Worm (Caenorhabditis elegans) whole organism, L1 larva: ENCODE measurements around the gene F54C8.6.

Experiments
- aha-1 ChIP-seq: fragments of 150-350 bp; optimal IDR thresholded peaks from 2 replicates; lab custom pipeline; 2014; ENCODE audit warnings: missing biosample characterization, missing genetic modification characterization
- aly-2 ChIP-seq: fragments of 150-350 bp; optimal IDR thresholded peaks from 2 replicates; lab custom pipeline; 2014; ENCODE audit warnings: missing biosample characterization, missing genetic modification characterization
- ama-1 ChIP-seq: fragments of 150-350 bp; optimal IDR thresholded peaks from 2 replicates; lab custom pipeline; 2014
- efl-3 ChIP-seq: fragments of 200-800 bp; sonication (Bioruptor generic); optimal IDR thresholded peaks from 2 replicates; lab custom pipeline; 2018; ENCODE audit warnings: mild to moderate bottlenecking, missing genetic modification characterization, missing compliant biosample characterization
- elt-2 ChIP-seq: sonication (generic microtip); optimal IDR thresholded peaks from 2 replicates; lab custom pipeline; 2016; ENCODE audit warnings: missing genetic modification characterization, mild to moderate bottlenecking, inconsistent platforms, missing compliant biosample characterization, missing genetic modification reagents
- grh-1 ChIP-seq: fragments of 200-800 bp; sonication (Bioruptor generic); IDR thresholded peaks from 2 replicates; pipeline ENCODE4 v1.3.6; 2022; ENCODE audit warnings: missing genetic modification reagents, missing genetic modification characterization, missing compliant biosample characterization
- nhr-12 ChIP-seq: sonication (generic microtip); optimal IDR thresholded peaks from 2 replicates; lab custom pipeline; 2017; ENCODE audit warnings: missing biosample characterization, missing genetic modification characterization
- nhr-28 ChIP-seq: fragments of 150-350 bp; optimal IDR thresholded peaks from 2 replicates; lab custom pipeline; 2014; ENCODE audit warnings: missing biosample characterization, missing genetic modification characterization
- nhr-76 ChIP-seq: sonication (generic microtip); optimal IDR thresholded peaks from 2 replicates; lab custom pipeline; 2017; ENCODE audit warnings: missing biosample characterization, missing genetic modification characterization
- sox-4 ChIP-seq: sonication (generic microtip); optimal IDR thresholded peaks from 2 replicates; lab custom pipeline; 2016; ENCODE audit warnings: missing genetic modification characterization, missing compliant biosample characterization
- unc-62 ChIP-seq: fragments of 150-350 bp; optimal IDR thresholded peaks from 2 replicates; lab custom pipeline; 2014; ENCODE audit warnings: missing biosample characterization, missing genetic modification reagents, missing genetic modification characterization

DNA sequence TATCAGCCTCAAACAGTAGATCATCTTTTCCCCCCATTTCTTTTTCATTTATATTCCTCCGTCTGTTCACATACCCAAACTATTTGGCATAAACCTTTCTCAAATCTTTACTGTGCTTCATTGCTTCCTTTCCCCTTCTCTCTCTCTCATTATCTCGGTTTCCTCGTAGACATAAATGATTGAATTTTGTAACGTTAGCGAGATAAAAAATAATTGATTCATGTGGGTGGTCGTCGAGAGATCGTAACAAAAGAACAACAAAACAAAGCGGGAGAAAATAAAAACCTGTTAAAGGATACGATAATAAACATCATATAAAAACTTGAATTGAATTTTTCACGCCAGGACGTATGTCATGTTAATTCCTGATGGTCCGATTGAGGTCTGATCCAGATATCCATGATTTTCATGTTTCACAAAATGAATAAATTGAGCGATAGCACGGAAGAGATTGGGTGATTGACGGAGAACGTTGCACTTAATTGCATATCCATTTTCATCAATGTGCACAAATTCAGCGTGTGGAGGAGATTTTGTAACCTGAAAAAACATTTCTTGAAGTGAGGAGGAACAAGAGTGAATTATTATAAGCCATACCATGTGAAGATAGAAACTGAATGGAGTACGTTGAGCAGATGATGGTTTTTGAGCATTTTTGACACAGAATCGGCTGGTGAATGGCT, 13.2 kb upstream of the F54C8.6 start:
- TF ChIP-seq elt-2 (tag; lab: Kevin White, UChicago) (no peak), nhr-76 (tag; lab: Kevin White, UChicago) (no peak), nhr-12 (tag; lab: Kevin White, UChicago) (no peak), nhr-28 (tag; lab: Kevin White, UChicago) (no peak), unc-62 (no peak), sox-4 (tag; lab: Kevin White, UChicago) (no peak), grh-1 (GFP tag; lab: Robert Waterston, UW) (no peak), ama-1 (lab: Kevin White, UChicago) (no peak), aha-1 (no peak), efl-3 (GFP tag; lab: Kevin White, UChicago) (no peak), aly-2 (tag; lab: Kevin White, UChicago) (peak; percentile 17)
